Worm (Caenorhabditis elegans) whole organism, L2 larva: ENCODE measurements around the gene xpb-1.

ENCODE experiments used
- aly-2 ChIP-seq: fragments of 150-350 bp; optimal IDR thresholded peaks from 2 replicates; lab custom pipeline; 2014; ENCODE audit warnings: missing biosample characterization, missing genetic modification characterization
- ceh-82 ChIP-seq: fragments of 150-350 bp; optimal IDR thresholded peaks from 2 replicates; lab custom pipeline; 2014; ENCODE audit warnings: missing biosample characterization, missing genetic modification characterization
- nhr-11 ChIP-seq: fragments of 150-350 bp; optimal IDR thresholded peaks from 2 replicates; lab custom pipeline; 2014; ENCODE audit warnings: missing biosample characterization, missing genetic modification characterization
- unc-55 ChIP-seq: fragments of 150-350 bp; sonication (generic microtip); optimal IDR thresholded peaks from 3 replicates; lab custom pipeline; 2014; ENCODE audit warnings: missing biosample characterization, missing genetic modification reagents, missing genetic modification characterization

- TF ChIP-seq unc-55 (no peak), ceh-82 (tag; lab: Kevin White, UChicago) (no peak), aly-2 (tag; lab: Kevin White, UChicago) (no peak), nhr-11 (no peak)
Observed at ce11 chrIII:11548070-11548469, 21.6 kb downstream of the xpb-1 start, which contains the start of gene Y66D12A.13.
